Worm (Caenorhabditis elegans): ENCODE measurements around the gene Y56A3A.33.

DNA sequence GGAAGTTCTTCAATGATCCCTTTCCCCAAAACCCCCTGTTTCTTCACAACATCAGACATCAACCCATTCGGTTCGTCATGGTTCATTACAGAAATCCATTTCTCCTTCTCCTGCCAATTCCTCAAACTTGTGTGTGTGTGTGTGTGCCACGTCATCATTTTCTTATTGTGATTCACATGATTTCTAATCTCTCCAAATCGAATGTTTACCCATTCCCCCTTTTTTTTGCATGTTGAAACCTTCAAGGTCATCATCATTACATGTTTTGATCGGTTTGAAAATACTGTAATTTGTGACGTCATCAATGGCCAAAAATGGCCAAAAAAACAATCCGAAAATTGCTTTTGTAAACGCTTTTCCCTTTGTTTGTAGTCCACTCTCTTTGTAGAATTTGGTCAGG lies 7.0 kb upstream of the Y56A3A.33 start:
- TF ChIP-seq F13C5.2 (tag; optimal IDR thresholded peaks at IDR 0.05) (no peak), B0310.2 (tag; optimal IDR thresholded peaks at IDR 0.05) (no peak), flt-1 (GFP tag; IDR thresholded peaks at IDR 0.05) (no peak), hmg-4 (GFP tag; optimal IDR thresholded peaks at IDR 0.05) (no peak), pes-1 (GFP tag; IDR thresholded peaks at IDR 0.05) (no peak), ama-1 (optimal IDR thresholded peaks at IDR 0.05) (no peak), hmbx-1 (tag; optimal IDR thresholded peaks at IDR 0.05) (no peak), tbx-37 (GFP tag; conservative IDR thresholded peaks at IDR 0.05) (no peak), aly-1 (tag; optimal IDR thresholded peaks at IDR 0.05) (no peak), ceh-36 (tag; optimal IDR thresholded peaks at IDR 0.05) (no peak)
